Worm (Caenorhabditis elegans) whole organism, late embryonic: ENCODE data around the gene C27A2.12.

Source experiments
- C08G9.2 ChIP-seq: sonication (generic microtip); optimal IDR thresholded peaks from 2 replicates; lab custom pipeline; 2016; ENCODE audit warnings: mild to moderate bottlenecking, missing genetic modification characterization, moderate library complexity, missing compliant biosample characterization
- F13H6.1 ChIP-seq: sonication (generic microtip); optimal IDR thresholded peaks from 2 replicates; lab custom pipeline; 2016; ENCODE audit warnings: missing genetic modification characterization, missing compliant biosample characterization
- K02D7.2 ChIP-seq: sonication (generic microtip); optimal IDR thresholded peaks from 2 replicates; lab custom pipeline; 2017; ENCODE audit warnings: mild to moderate bottlenecking, missing genetic modification characterization, missing compliant biosample characterization
- ceh-14 ChIP-seq: sonication (generic microtip); optimal IDR thresholded peaks from 2 replicates; lab custom pipeline; 2016; ENCODE audit warnings: missing genotype, missing genetic modification characterization, missing compliant biosample characterization
- ceh-18 ChIP-seq: sonication (generic microtip); optimal IDR thresholded peaks from 2 replicates; lab custom pipeline; 2016; ENCODE audit warnings: missing genetic modification characterization, missing compliant biosample characterization
- ceh-31 ChIP-seq: sonication (generic microtip); optimal IDR thresholded peaks from 2 replicates; lab custom pipeline; 2016; ENCODE audit warnings: missing genetic modification characterization, missing compliant biosample characterization
- ceh-34 ChIP-seq: sonication (generic microtip); optimal IDR thresholded peaks from 2 replicates; lab custom pipeline; 2016; ENCODE audit warnings: mild to moderate bottlenecking, missing genetic modification characterization, missing compliant biosample characterization
- ceh-48 ChIP-seq: sonication (generic microtip); optimal IDR thresholded peaks from 2 replicates; lab custom pipeline; 2016; ENCODE audit warnings: missing genetic modification characterization, inconsistent platforms, missing compliant biosample characterization
- dmd-4 ChIP-seq: sonication (generic microtip); optimal IDR thresholded peaks from 2 replicates; lab custom pipeline; 2016; ENCODE audit warnings: borderline replicate concordance, missing genetic modification characterization, missing compliant biosample characterization
- dve-1 ChIP-seq: sonication (generic microtip); optimal IDR thresholded peaks from 2 replicates; lab custom pipeline; 2017; ENCODE audit warnings: antibody characterized with exemption, mild to moderate bottlenecking, missing genetic modification characterization, missing compliant biosample characterization
- elt-2 ChIP-seq: sonication (generic microtip); optimal IDR thresholded peaks from 2 replicates; lab custom pipeline; 2016; ENCODE audit warnings: missing genetic modification reagents, missing genetic modification characterization, missing compliant biosample characterization
- ets-4 ChIP-seq: sonication (generic microtip); optimal IDR thresholded peaks from 2 replicates; lab custom pipeline; 2016; ENCODE audit warnings: missing genetic modification characterization, missing compliant biosample characterization
- eyg-1 ChIP-seq: sonication (generic microtip); optimal IDR thresholded peaks from 2 replicates; lab custom pipeline; 2016; ENCODE audit warnings: missing genotype, missing genetic modification characterization, missing compliant biosample characterization
- fkh-10 ChIP-seq: fragments of 150-350 bp; optimal IDR thresholded peaks from 2 replicates; lab custom pipeline; 2014; ENCODE audit warnings: missing biosample characterization, missing genetic modification reagents, missing genetic modification characterization
- gmeb-2 ChIP-seq: sonication (generic microtip); optimal IDR thresholded peaks from 2 replicates; lab custom pipeline; 2016; ENCODE audit warnings: missing genetic modification characterization, inconsistent platforms, missing compliant biosample characterization
- hlh-13 ChIP-seq: fragments of 200-800 bp; sonication (Bioruptor generic); optimal IDR thresholded peaks from 2 replicates; lab custom pipeline; 2018; ENCODE audit warnings: mild to moderate bottlenecking, missing genetic modification characterization, missing compliant biosample characterization
- hlh-6 ChIP-seq: sonication (generic microtip); optimal IDR thresholded peaks from 2 replicates; lab custom pipeline; 2016; ENCODE audit warnings: missing genotype, missing genetic modification characterization, missing compliant biosample characterization
- hlh-8 ChIP-seq: sonication (generic microtip); optimal IDR thresholded peaks from 2 replicates; lab custom pipeline; 2016; ENCODE audit warnings: missing genotype, missing genetic modification characterization, missing compliant biosample characterization
- lim-6 ChIP-seq: sonication (generic microtip); optimal IDR thresholded peaks from 2 replicates; lab custom pipeline; 2016; ENCODE audit warnings: missing genetic modification characterization, missing compliant biosample characterization
- madf-2 ChIP-seq: sonication (generic microtip); optimal IDR thresholded peaks from 2 replicates; lab custom pipeline; 2017; ENCODE audit warnings: missing genetic modification characterization, missing compliant biosample characterization
- nfya-1 ChIP-seq: sonication (generic microtip); optimal IDR thresholded peaks from 2 replicates; lab custom pipeline; 2017; ENCODE audit warnings: missing genetic modification characterization, mild to moderate bottlenecking, missing compliant biosample characterization, antibody characterized with exemption, moderate library complexity
- odd-2 ChIP-seq: sonication (generic microtip); optimal IDR thresholded peaks from 2 replicates; lab custom pipeline; 2017; ENCODE audit warnings: antibody characterized with exemption, mild to moderate bottlenecking, missing genetic modification characterization, missing compliant biosample characterization
- pax-1 ChIP-seq: fragments of 150-350 bp; optimal IDR thresholded peaks from 2 replicates; lab custom pipeline; 2014; ENCODE audit warnings: missing biosample characterization, missing genetic modification characterization
- sdc-2 ChIP-seq: sonication (generic microtip); optimal IDR thresholded peaks from 2 replicates; lab custom pipeline; 2016; ENCODE audit warnings: missing genotype, missing genetic modification characterization, missing compliant biosample characterization
- sox-2 ChIP-seq: fragments of 200-800 bp; sonication (Bioruptor generic); IDR thresholded peaks from 2 replicates; pipeline ENCODE4 v1.3.6; 2022; ENCODE audit warnings: missing genetic modification reagents, missing genetic modification characterization, missing compliant biosample characterization
- sox-4 ChIP-seq: sonication (generic microtip); optimal IDR thresholded peaks from 2 replicates; lab custom pipeline; 2017; ENCODE audit warnings: mild to moderate bottlenecking, missing genetic modification characterization, inconsistent platforms, missing compliant biosample characterization
- tbx-2 ChIP-seq: sonication (generic microtip); optimal IDR thresholded peaks from 2 replicates; lab custom pipeline; 2016; ENCODE audit warnings: missing genetic modification characterization, missing compliant biosample characterization
- tbx-7 ChIP-seq: sonication (generic microtip); optimal IDR thresholded peaks from 2 replicates; lab custom pipeline; 2016; ENCODE audit warnings: missing genotype, missing genetic modification characterization, missing compliant biosample characterization
- unc-3 ChIP-seq, 2 experiments: fragments of 200-800 bp in 1 of 2; sonication (Bioruptor generic) in 1 of 2; sonication (generic microtip) in 1 of 2; conservative IDR thresholded peaks in 1 of 2; optimal IDR thresholded peaks in 1 of 2; 2 replicates each; pipeline versions ENCODE4 v1.3.6 to Lab custom; 2016 to 2022; ENCODE audit warnings: missing compliant biosample characterization in 2 of 2, missing genetic modification characterization in 2 of 2, missing genetic modification reagents in 1 of 2
- unc-42 ChIP-seq: sonication (generic microtip); optimal IDR thresholded peaks from 2 replicates; lab custom pipeline; 2016; ENCODE audit warnings: missing genotype, missing genetic modification characterization, missing compliant biosample characterization
- unc-86 ChIP-seq: sonication (generic microtip); optimal IDR thresholded peaks from 2 replicates; lab custom pipeline; 2016; ENCODE audit warnings: missing genetic modification characterization, missing compliant biosample characterization
- zip-5 ChIP-seq: sonication (generic microtip); optimal IDR thresholded peaks from 2 replicates; lab custom pipeline; 2016; ENCODE audit warnings: missing genetic modification characterization, missing compliant biosample characterization
- ztf-16 ChIP-seq: sonication (generic microtip); optimal IDR thresholded peaks from 2 replicates; lab custom pipeline; 2017; ENCODE audit warnings: missing genetic modification characterization, missing compliant biosample characterization

The C27A2.12 gene

DNA sequence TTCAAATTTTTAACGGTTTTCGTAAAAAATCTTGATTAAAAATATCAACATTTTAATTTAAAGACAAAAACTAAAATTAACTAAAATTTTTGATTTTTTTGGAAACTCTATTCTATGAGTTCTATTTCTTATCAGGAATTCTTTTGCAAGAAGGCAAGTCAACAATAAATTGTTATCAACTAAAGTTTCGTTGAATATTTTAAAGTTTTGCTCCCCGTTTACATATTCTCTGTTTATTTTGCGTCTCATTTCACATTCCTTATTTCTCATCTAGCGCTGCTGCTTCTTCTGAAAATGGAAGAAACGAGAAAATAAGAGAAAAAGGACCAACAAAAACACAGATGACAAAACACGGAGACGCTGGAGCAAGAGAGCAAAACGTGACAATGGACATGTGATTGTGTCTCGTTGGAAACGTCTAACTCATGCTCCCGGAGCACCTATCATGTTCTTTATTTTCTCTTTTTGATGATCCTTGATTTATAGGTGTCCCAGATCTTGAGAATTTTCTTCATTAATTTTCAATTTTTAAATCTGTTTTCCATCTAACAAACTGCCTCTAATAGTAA lies 37.3 kb downstream of the C27A2.12 start:
- TF ChIP-seq elt-2 (tag; lab: Kevin White, UChicago) (peak; percentile 74), unc-3 (GFP tag; conservative IDR thresholded peaks at IDR 0.05; lab: Robert Waterston, UW) (no peak), unc-3 (tag; optimal IDR thresholded peaks at IDR 0.05; lab: Kevin White, UChicago) (no peak)

DNA sequence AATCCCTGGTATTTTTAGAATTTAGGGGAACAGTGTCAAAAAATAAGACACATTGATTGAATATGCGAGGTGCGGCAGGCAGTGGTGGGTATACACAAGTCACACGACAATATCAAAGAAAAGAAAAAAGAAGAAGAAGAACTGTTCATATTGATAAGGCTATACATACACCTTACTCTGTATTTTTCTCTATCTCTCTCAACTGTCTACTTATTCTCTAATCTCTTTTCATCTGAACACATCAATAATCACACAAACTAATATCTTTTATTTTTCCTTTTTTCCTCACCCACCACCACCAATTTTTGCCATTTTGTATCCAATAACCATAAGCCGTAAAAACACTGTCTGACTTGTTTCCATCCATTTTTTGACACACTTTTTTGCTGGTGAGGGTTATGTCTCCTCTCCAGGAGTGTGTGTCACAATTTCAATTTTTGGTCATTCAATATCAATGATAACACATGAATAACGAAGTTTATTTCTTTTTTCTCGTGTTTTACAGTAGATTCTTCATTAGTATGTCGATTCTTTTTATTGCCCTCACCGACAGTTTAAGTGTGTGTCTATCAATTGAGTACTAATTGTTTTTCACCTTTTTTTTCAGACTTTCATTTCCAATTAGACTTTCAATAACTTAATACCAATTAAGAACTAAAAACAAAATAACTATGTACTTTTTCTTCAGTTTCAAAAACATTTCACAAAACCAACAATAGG lies 38.4 kb downstream of the C27A2.12 start:
- TF ChIP-seq fkh-10 (GFP tag; lab: Kevin White, UChicago) (no peak), K02D7.2 (tag; lab: Kevin White, UChicago) (no peak), ceh-18 (tag; lab: Kevin White, UChicago) (no peak), sdc-2 (no peak), eyg-1 (tag; lab: Kevin White, UChicago) (no peak), elt-2 (tag; lab: Kevin White, UChicago) (peak; percentile 93)

DNA sequence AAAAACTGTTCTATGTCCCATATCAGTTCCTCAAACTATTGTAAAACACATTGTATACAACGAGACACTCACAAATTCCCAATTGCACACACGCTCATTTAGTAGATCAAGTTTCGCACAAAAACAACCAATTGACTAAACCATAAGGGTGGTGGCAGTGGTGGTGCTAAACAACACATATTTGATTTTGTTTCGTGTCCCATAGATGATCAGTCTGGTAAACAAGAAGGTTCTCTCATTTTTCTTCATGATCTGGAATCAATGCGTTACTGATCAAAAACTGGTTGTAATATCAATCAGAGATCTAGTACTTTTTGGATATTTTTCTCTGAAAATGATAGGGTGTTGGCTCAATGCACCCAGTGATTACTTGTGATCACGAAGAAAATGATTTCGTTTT lies 39.4 kb downstream of the C27A2.12 start:
- TF ChIP-seq dve-1 (tag; lab: Kevin White, UChicago) (no peak), tbx-7 (tag; lab: Kevin White, UChicago) (no peak), sox-4 (tag; lab: Kevin White, UChicago) (no peak), dmd-4 (tag; lab: Kevin White, UChicago) (no peak), sdc-2 (no peak), F13H6.1 (no peak), gmeb-2 (tag; lab: Kevin White, UChicago) (no peak), ceh-31 (no peak), ztf-16 (tag; lab: Kevin White, UChicago) (no peak), hlh-13 (GFP tag; lab: Kevin White, UChicago) (no peak), zip-5 (no peak), tbx-2 (tag; lab: Kevin White, UChicago) (no peak), sox-2 (GFP tag; lab: Robert Waterston, UW) (no peak), lim-6 (tag; lab: Kevin White, UChicago) (no peak), hlh-8 (no peak)

DNA sequence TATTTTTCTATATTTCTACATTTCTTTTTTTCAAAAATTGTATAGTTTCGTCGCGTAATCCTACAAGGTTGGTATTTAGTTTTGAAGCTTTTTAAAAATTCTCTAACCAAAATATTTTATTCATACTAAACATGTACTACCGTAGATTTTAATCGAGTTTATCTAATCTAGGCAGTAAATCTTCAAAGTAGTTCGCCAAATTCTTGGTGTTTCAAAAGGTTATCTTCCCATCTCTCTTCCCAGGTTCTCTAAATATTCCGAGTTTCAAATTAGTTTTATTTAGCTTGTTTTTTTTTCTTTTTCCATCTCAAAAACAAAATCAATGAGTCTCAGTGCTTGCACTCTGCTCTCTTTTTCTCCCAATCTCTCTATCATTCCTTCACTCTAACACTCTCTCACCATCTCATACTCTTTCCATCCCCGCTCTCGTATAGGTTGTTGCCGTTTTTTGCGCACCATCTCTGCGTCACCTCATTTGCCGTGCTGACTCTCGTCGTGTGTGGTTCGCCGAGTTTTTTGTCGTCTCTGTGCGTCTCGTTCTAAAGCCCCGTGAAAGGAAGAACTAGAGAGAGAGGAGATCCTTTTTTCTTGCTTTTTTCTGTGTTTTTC lies 40.9 kb downstream of the C27A2.12 start:
- TF ChIP-seq ceh-14 (tag; lab: Kevin White, UChicago): peak; percentile 31
- TF ChIP-seq unc-86 (tag; lab: Kevin White, UChicago): no peak
- TF ChIP-seq odd-2 (tag; lab: Kevin White, UChicago): no peak
- no peak for TF ChIP-seq pax-1 (tag; lab: Kevin White, UChicago)
- TF ChIP-seq unc-42: peak; percentile 80
- peak; percentile 36 for TF ChIP-seq madf-2 (tag; lab: Kevin White, UChicago)
- peak; percentile 47 for TF ChIP-seq ceh-18 (tag; lab: Kevin White, UChicago)
- peak; percentile 16 for TF ChIP-seq hlh-6 (tag; lab: Kevin White, UChicago)
- TF ChIP-seq F13H6.1: peak; percentile 25
- TF ChIP-seq ceh-31: peak; percentile 79
- peak; percentile 20 for TF ChIP-seq ets-4 (tag; lab: Kevin White, UChicago)
- peak; percentile 24 for TF ChIP-seq C08G9.2
- peak; percentile 27 for TF ChIP-seq ceh-34
- TF ChIP-seq ceh-48 (tag; lab: Kevin White, UChicago): peak; percentile 55
- no peak for TF ChIP-seq elt-2 (tag; lab: Kevin White, UChicago)
- peak; percentile 69 for TF ChIP-seq nfya-1 (tag; lab: Kevin White, UChicago)
- TF ChIP-seq sox-4 (tag; lab: Kevin White, UChicago): peak; percentile 47
- peak; percentile 54 for TF ChIP-seq tbx-2 (tag; lab: Kevin White, UChicago)
